Fruit fly (Drosophila melanogaster) whole organism, prepupa: ENCODE results near the gene Cyp313a3.

ENCODE experiments used
- CG10631 ChIP-seq: fragments of 200-800 bp; sonication (Bioruptor generic); optimal IDR thresholded peaks from 2 replicates; lab custom pipeline; 2016; ENCODE audit warnings: missing biosample characterization, missing genetic modification characterization
- CG11902 ChIP-seq: fragments of 200-800 bp; sonication (Bioruptor generic); optimal IDR thresholded peaks from 3 replicates; lab custom pipeline; 2016; ENCODE audit warnings: missing biosample characterization, missing genetic modification characterization
- CG6792 ChIP-seq: fragments of 200-800 bp; sonication (Bioruptor generic); optimal IDR thresholded peaks from 3 replicates; lab custom pipeline; 2016; ENCODE audit warnings: missing biosample characterization, missing genetic modification characterization
- CG7368 ChIP-seq: fragments of 200-800 bp; sonication (Bioruptor generic); optimal IDR thresholded peaks from 3 replicates; lab custom pipeline; 2016; ENCODE audit warnings: missing biosample characterization, missing genetic modification characterization
- CG8119 ChIP-seq: fragments of 200-800 bp; sonication (Bioruptor generic); IDR thresholded peaks from 3 replicates; pipeline ENCODE4 v1.3.6; 2022; ENCODE audit warnings: missing biosample characterization, missing genetic modification characterization
- CG8319 ChIP-seq: fragments of 200-800 bp; sonication (Bioruptor generic); optimal IDR thresholded peaks from 3 replicates; lab custom pipeline; 2016; ENCODE audit warnings: missing biosample characterization, missing genetic modification characterization
- Gug ChIP-seq: fragments of 200-800 bp; sonication (Bioruptor generic); IDR thresholded peaks from 2 replicates; pipeline ENCODE4 v1.3.6; 2022; ENCODE audit warnings: missing biosample characterization, missing genetic modification characterization
- Hr38 ChIP-seq: sonication (Bioruptor generic); optimal IDR thresholded peaks from 2 replicates; lab custom pipeline; 2016; ENCODE audit warnings: missing biosample characterization, missing genetic modification characterization
- fd59A ChIP-seq: fragments of 200-800 bp; sonication (Bioruptor generic); optimal IDR thresholded peaks from 2 replicates; lab custom pipeline; 2017; ENCODE audit warnings: missing biosample characterization, mild to moderate bottlenecking, missing genetic modification characterization, missing genetic modification reagents
- ss ChIP-seq, 2 experiments: fragments of 200-800 bp; sonication (Bioruptor generic); optimal IDR thresholded peaks; 2 replicates in 1 of 2; 3 replicates in 1 of 2; lab custom pipeline; 2017 to 2018; ENCODE audit warnings: mild to moderate bottlenecking in 2 of 2, missing biosample characterization in 2 of 2, missing genetic modification characterization in 2 of 2, moderate library complexity in 1 of 2

DNA sequence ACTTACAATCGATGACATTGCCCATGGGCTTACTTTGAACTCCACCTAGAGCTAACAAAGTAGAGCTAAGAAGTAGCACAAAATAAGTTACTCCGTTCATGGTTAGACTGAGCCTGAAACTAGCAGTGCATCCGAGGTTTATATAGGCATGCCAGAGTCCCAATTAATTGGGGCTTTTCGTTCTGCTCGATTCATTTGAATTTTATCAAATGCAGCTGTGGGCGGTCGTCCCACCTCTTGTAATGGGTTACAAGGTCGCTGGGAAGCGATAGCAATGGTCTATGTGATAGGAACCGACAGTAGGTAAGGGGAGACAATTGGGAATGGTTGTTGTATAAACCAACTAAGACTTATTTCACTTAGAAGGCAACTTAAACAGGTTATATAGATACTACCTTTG lies 12.8 kb downstream of the Cyp313a3 start, which contains the start of gene CG12256:
- no peak for TF ChIP-seq CG6792 (GFP tag; lab: Kevin White, UChicago)
- no peak for TF ChIP-seq CG8319 (GFP tag; lab: Kevin White, UChicago)
- no peak for TF ChIP-seq CG10631 (GFP tag; lab: Kevin White, UChicago)
- TF ChIP-seq fd59A (GFP tag; lab: Kevin White, UChicago): no peak
- TF ChIP-seq Gug (GFP tag; lab: Robert Waterston, UW): no peak
- no peak for TF ChIP-seq Hr38 (GFP tag; lab: Kevin White, UChicago)
- no peak for TF ChIP-seq CG7368 (GFP tag; lab: Kevin White, UChicago)
- no peak for TF ChIP-seq CG8119 (GFP tag; lab: Robert Waterston, UW)
- TF ChIP-seq ss (GFP tag; optimal IDR thresholded peaks at IDR 0.05; lab: Kevin White, UChicago): no peak
- TF ChIP-seq CG11902 (GFP tag; lab: Kevin White, UChicago): no peak
